Fruit fly (Drosophila melanogaster) whole organism, embryonic: ENCODE measurements around the gene Nab2.
A peak's percentile ranks its signal among the peaks of the same experiment; 100 is the strongest.

Source experiments
- Bdp1 ChIP-seq: fragments of 200-800 bp; sonication (Bioruptor generic); optimal IDR thresholded peaks from 3 replicates; lab custom pipeline; 2016; ENCODE audit warnings: missing biosample characterization, missing genetic modification characterization
- C15 ChIP-seq: fragments of 200-800 bp; sonication (Bioruptor generic); IDR thresholded peaks from 3 replicates; pipeline ENCODE4 v1.3.6; 2022; ENCODE audit warnings: missing biosample characterization, missing genetic modification characterization
- CG10321 ChIP-seq: fragments of 200-800 bp; sonication (Bioruptor generic); IDR thresholded peaks from 2 replicates; pipeline ENCODE4 v1.3.6; 2022; ENCODE audit warnings: missing biosample characterization, missing genetic modification characterization
- CG10366 ChIP-seq: fragments of 200-800 bp; sonication (Bioruptor generic); IDR thresholded peaks from 2 replicates; pipeline ENCODE4 v1.3.6; 2022; ENCODE audit warnings: missing biosample characterization, missing genetic modification characterization
- CG12299 ChIP-seq: fragments of 200-800 bp; sonication (Bioruptor generic); optimal IDR thresholded peaks from 2 replicates; lab custom pipeline; 2018; ENCODE audit warnings: missing biosample characterization, mild to moderate bottlenecking, missing genetic modification characterization
- CG12659 ChIP-seq: fragments of 200-800 bp; sonication (Bioruptor generic); optimal IDR thresholded peaks from 3 replicates; lab custom pipeline; 2017; ENCODE audit warnings: mild to moderate bottlenecking, missing biosample characterization, missing genetic modification reagents, missing genetic modification characterization
- CG12942 ChIP-seq: fragments of 200-800 bp; sonication (Bioruptor generic); optimal IDR thresholded peaks from 3 replicates; lab custom pipeline; 2016; ENCODE audit warnings: missing biosample characterization, missing genetic modification characterization
- CG14050 ChIP-seq: fragments of 200-800 bp; sonication (Bioruptor generic); IDR thresholded peaks from 3 replicates; pipeline ENCODE4 v1.3.6; 2022; ENCODE audit warnings: missing biosample characterization, missing genetic modification characterization
- CG14441 ChIP-seq: fragments of 200-800 bp; sonication (Bioruptor generic); IDR thresholded peaks from 2 replicates; pipeline ENCODE4 v1.3.6; 2022; ENCODE audit warnings: missing biosample characterization, missing genetic modification characterization
- CG17361 ChIP-seq: fragments of 200-800 bp; sonication (Bioruptor generic); IDR thresholded peaks from 3 replicates; pipeline ENCODE4 v1.3.6; 2022; ENCODE audit warnings: missing biosample characterization, missing genetic modification characterization
- CG18599 ChIP-seq: fragments of 200-800 bp; sonication (Bioruptor generic); optimal IDR thresholded peaks from 3 replicates; lab custom pipeline; 2017; ENCODE audit warnings: missing biosample characterization, missing genetic modification characterization, mild to moderate bottlenecking, moderate library complexity, missing genetic modification reagents
- CG3065 ChIP-seq: fragments of 200-800 bp; sonication (Bioruptor generic); optimal IDR thresholded peaks from 2 replicates; lab custom pipeline; 2016; ENCODE audit warnings: missing biosample characterization, missing genetic modification characterization
- CG3163 ChIP-seq: fragments of 200-800 bp; sonication (Bioruptor generic); optimal IDR thresholded peaks from 3 replicates; lab custom pipeline; 2016; ENCODE audit warnings: missing biosample characterization, missing genetic modification characterization
- CG3281 ChIP-seq: fragments of 200-800 bp; sonication (Bioruptor generic); optimal IDR thresholded peaks from 3 replicates; lab custom pipeline; 2017; ENCODE audit warnings: missing biosample characterization, mild to moderate bottlenecking, missing genetic modification characterization
- CG33557 ChIP-seq: fragments of 200-800 bp; sonication (Bioruptor generic); optimal IDR thresholded peaks from 2 replicates; lab custom pipeline; 2019; ENCODE audit warnings: missing biosample characterization, mild to moderate bottlenecking, missing genetic modification characterization, moderate library complexity
- CG6272 ChIP-seq: fragments of 200-800 bp; sonication (Bioruptor generic); IDR thresholded peaks from 2 replicates; pipeline ENCODE4 v1.3.6; 2022; ENCODE audit warnings: missing biosample characterization, missing genetic modification characterization
- CG7786 ChIP-seq: fragments of 200-800 bp; sonication (Bioruptor generic); optimal IDR thresholded peaks from 2 replicates; lab custom pipeline; 2016; ENCODE audit warnings: missing biosample characterization, missing genetic modification characterization
- CG8765 ChIP-seq: fragments of 200-800 bp; sonication (Bioruptor generic); IDR thresholded peaks from 2 replicates; pipeline ENCODE4 v1.3.6; 2022; ENCODE audit warnings: missing biosample characterization, missing genetic modification characterization
- CG8944 ChIP-seq: fragments of 200-800 bp; sonication (Bioruptor generic); optimal IDR thresholded peaks from 3 replicates; lab custom pipeline; 2016; ENCODE audit warnings: missing biosample characterization, missing genetic modification characterization
- Chrac-16 ChIP-seq: fragments of 200-800 bp; sonication (Bioruptor generic); optimal IDR thresholded peaks from 3 replicates; lab custom pipeline; 2016; ENCODE audit warnings: missing biosample characterization, missing genetic modification characterization
- CoRest ChIP-seq: fragments of 200-800 bp; sonication (Bioruptor generic); optimal IDR thresholded peaks from 3 replicates; lab custom pipeline; 2018; ENCODE audit warnings: missing biosample characterization, mild to moderate bottlenecking, missing genetic modification characterization, moderate library complexity
- Dad ChIP-seq: fragments of 200-800 bp; sonication (Bioruptor generic); optimal IDR thresholded peaks from 3 replicates; lab custom pipeline; 2016; ENCODE audit warnings: missing biosample characterization, missing genetic modification characterization
- Dip2 ChIP-seq: fragments of 200-800 bp; sonication (Bioruptor generic); IDR thresholded peaks from 2 replicates; pipeline ENCODE4 v1.3.6; 2022; ENCODE audit warnings: missing biosample characterization, missing genetic modification characterization
- Doc2 ChIP-seq: fragments of 200-800 bp; sonication (Bioruptor generic); IDR thresholded peaks from 2 replicates; pipeline ENCODE4 v1.3.6; 2022; ENCODE audit warnings: missing biosample characterization, missing genetic modification characterization
- Drgx ChIP-seq: fragments of 200-800 bp; sonication (Bioruptor generic); IDR thresholded peaks from 2 replicates; pipeline ENCODE4 v1.3.6; 2022; ENCODE audit warnings: missing biosample characterization, missing genetic modification characterization
- Max ChIP-seq: fragments of 200-800 bp; sonication (Bioruptor generic); optimal IDR thresholded peaks from 2 replicates; lab custom pipeline; 2016; ENCODE audit warnings: missing biosample characterization, mild to moderate bottlenecking, missing genetic modification characterization
- Nf-YA ChIP-seq: fragments of 200-800 bp; sonication (Bioruptor generic); IDR thresholded peaks from 2 replicates; pipeline ENCODE4 v1.3.6; 2022; ENCODE audit warnings: missing biosample characterization, missing genetic modification characterization
- Sox100B ChIP-seq: fragments of 200-800 bp; sonication (Bioruptor generic); optimal IDR thresholded peaks from 3 replicates; lab custom pipeline; 2018; ENCODE audit warnings: missing biosample characterization, mild to moderate bottlenecking, missing genetic modification characterization
- Sry-δ ChIP-seq: fragments of 200-800 bp; sonication (Bioruptor generic); optimal IDR thresholded peaks from 2 replicates; lab custom pipeline; 2016; ENCODE audit warnings: missing biosample characterization, missing genetic modification characterization
- Usf ChIP-seq: fragments of 200-800 bp; sonication (Bioruptor generic); optimal IDR thresholded peaks from 2 replicates; lab custom pipeline; 2017; ENCODE audit warnings: missing genotype, missing biosample characterization, missing genetic modification characterization
- YL-1 ChIP-seq: fragments of 200-800 bp; sonication (Bioruptor generic); optimal IDR thresholded peaks from 3 replicates; lab custom pipeline; 2017; ENCODE audit warnings: missing biosample characterization, mild to moderate bottlenecking, missing genetic modification characterization
- ac ChIP-seq: fragments of 200-800 bp; sonication (Bioruptor generic); optimal IDR thresholded peaks from 3 replicates; lab custom pipeline; 2017; ENCODE audit warnings: missing biosample characterization, mild to moderate bottlenecking, missing genetic modification characterization
- aop ChIP-seq: fragments of 200-800 bp; sonication (Bioruptor generic); IDR thresholded peaks from 2 replicates; pipeline ENCODE4 v1.3.6; 2022; ENCODE audit warnings: missing biosample characterization, missing genetic modification characterization
- bab2 ChIP-seq: fragments of 200-800 bp; sonication (Bioruptor generic); optimal IDR thresholded peaks from 2 replicates; lab custom pipeline; 2016; ENCODE audit warnings: missing biosample characterization, missing genetic modification characterization
- bbx ChIP-seq: fragments of 200-800 bp; sonication (Bioruptor generic); IDR thresholded peaks from 2 replicates; pipeline ENCODE4 v1.3.6; 2022; ENCODE audit warnings: missing biosample characterization, missing genetic modification characterization; ENCODE audit not compliant: partially characterized antibody
- crol ChIP-seq: fragments of 200-800 bp; sonication (Bioruptor generic); IDR thresholded peaks from 2 replicates; pipeline ENCODE4 v1.3.6; 2022; ENCODE audit warnings: missing biosample characterization, missing genetic modification characterization
- dmrt11E ChIP-seq: fragments of 200-800 bp; sonication (Bioruptor generic); optimal IDR thresholded peaks from 3 replicates; lab custom pipeline; 2018; ENCODE audit warnings: missing biosample characterization, mild to moderate bottlenecking, missing genetic modification characterization, moderate library complexity
- fu2 ChIP-seq: fragments of 200-800 bp; sonication (Bioruptor generic); optimal IDR thresholded peaks from 2 replicates; lab custom pipeline; 2016; ENCODE audit warnings: missing biosample characterization, missing genetic modification characterization
- gro ChIP-seq: fragments of 200-800 bp; sonication (Bioruptor generic); optimal IDR thresholded peaks from 2 replicates; lab custom pipeline; 2016; ENCODE audit warnings: missing biosample characterization, missing genetic modification characterization
- ind ChIP-seq: fragments of 200-800 bp; sonication (Bioruptor generic); optimal IDR thresholded peaks from 3 replicates; lab custom pipeline; 2016; ENCODE audit warnings: missing biosample characterization, missing genetic modification characterization
- kay ChIP-seq: fragments of 200-800 bp; sonication (Bioruptor generic); optimal IDR thresholded peaks from 2 replicates; lab custom pipeline; 2016; ENCODE audit warnings: missing biosample characterization, missing genetic modification characterization
- lilli ChIP-seq: fragments of 200-800 bp; sonication (Bioruptor generic); optimal IDR thresholded peaks from 3 replicates; lab custom pipeline; 2016; ENCODE audit warnings: missing biosample characterization, missing genetic modification characterization
- otp ChIP-seq: fragments of 200-800 bp; sonication (Bioruptor generic); IDR thresholded peaks from 3 replicates; pipeline ENCODE4, ENCODE4 v1.3.6; 2022; ENCODE audit warnings: missing biosample characterization, missing genetic modification characterization
- pan ChIP-seq, 4 experiments: fragments of >200 bp in 3 of 4; fragments of 200-800 bp in 1 of 4; sonication (Bioruptor generic) in 1 of 4; optimal IDR thresholded peaks in 3 of 4; IDR thresholded peaks in 1 of 4; 2 replicates each; pipeline versions ENCODE4 v1.3.6 to Lab custom; 2017 to 2022; ENCODE audit warnings: missing biosample characterization in 2 of 4, missing genetic modification characterization in 2 of 4, mixed read lengths in 1 of 4
- seq ChIP-seq: fragments of 200-800 bp; sonication (Bioruptor generic); IDR thresholded peaks from 2 replicates; pipeline ENCODE4 v1.3.6; 2022; ENCODE audit warnings: missing biosample characterization, missing genetic modification characterization
- sug ChIP-seq: fragments of 200-800 bp; optimal IDR thresholded peaks from 2 replicates; lab custom pipeline; 2019; ENCODE audit warnings: missing biosample characterization, mild to moderate bottlenecking, missing genetic modification characterization, moderate library complexity
- tio ChIP-seq: fragments of 200-800 bp; sonication (Bioruptor generic); optimal IDR thresholded peaks from 2 replicates; lab custom pipeline; 2017; ENCODE audit warnings: missing biosample characterization, missing genetic modification characterization, inconsistent platforms
- tna ChIP-seq: fragments of 200-800 bp; sonication (Bioruptor generic); IDR thresholded peaks from 2 replicates; pipeline ENCODE4 v1.3.6; 2022; ENCODE audit warnings: missing biosample characterization, missing genetic modification characterization; ENCODE audit not compliant: partially characterized antibody
- tx ChIP-seq: fragments of 200-800 bp; sonication (Bioruptor generic); optimal IDR thresholded peaks from 2 replicates; lab custom pipeline; 2016; ENCODE audit warnings: missing biosample characterization, missing genetic modification characterization

The Nab2 gene

DNA sequence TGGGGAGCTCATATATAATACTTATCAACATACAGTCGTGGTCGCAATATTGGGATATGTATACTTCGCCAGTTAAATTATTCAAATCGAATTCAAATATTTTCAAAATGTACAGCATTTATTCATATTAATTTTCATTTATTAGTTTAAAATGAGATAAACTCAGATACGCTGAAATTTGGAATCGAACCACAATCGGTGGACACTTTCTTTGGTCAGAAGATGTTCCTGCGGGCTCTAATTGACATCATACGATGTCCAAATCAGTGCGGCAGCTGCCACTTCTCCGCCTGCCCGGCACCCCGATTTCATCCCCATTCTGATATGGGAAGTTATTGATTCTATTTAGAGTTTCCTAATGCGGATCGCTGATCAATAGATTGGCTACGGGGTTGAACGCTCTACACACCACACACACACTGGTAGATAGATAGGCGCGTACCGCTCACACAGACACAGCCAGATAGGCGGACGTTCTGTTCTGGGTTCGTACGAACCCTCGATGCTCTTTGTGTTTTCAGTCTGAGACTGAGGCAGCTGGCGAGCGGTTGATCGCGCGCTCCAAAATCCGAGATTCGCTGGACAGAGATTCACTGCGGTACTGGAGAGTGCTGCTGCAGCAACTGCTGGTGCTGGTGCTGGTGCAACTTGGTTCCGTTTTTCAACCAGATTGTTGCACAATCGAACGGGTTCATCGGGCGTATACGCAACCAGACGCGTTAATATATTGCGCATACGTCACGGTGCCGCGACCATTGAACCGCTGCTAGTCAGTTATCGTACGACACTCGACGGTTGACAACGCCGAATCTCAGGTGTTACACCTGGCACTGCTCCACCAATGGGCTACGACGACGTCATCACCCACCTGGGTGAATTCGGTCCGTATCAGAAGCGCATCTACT, 41.9 kb downstream of the Nab2 start, which contains the start of gene Orct (continued):
- TF ChIP-seq YL-1 (peak; percentile 5), sug (tag; lab: Kevin White, UChicago) (peak; percentile 79), aop (no peak), crol (peak; percentile 59; the same call in 1 of the 2 replicates), tna (no peak), CG6272 (GFP tag; lab: Robert Waterston, UW) (peak; percentile 53), seq (GFP tag; lab: Robert Waterston, UW) (peak; percentile 63; the same call in 1 of the 2 replicates), bbx (GFP tag; lab: Robert Waterston, UW) (no peak), tio (GFP tag; lab: Kevin White, UChicago) (peak; percentile 70), CoRest (peak; percentile 88), dmrt11E (tag; lab: Kevin White, UChicago) (peak; percentile 42), Chrac-16 (GFP tag; lab: Kevin White, UChicago) (peak; percentile 44), CG33557 (GFP tag; lab: Kevin White, UChicago) (no peak), gro (peak; percentile 53), pan (optimal IDR thresholded peaks at IDR 0.05; lab: Kevin White, UChicago) (no peak), pan (GFP tag; optimal IDR thresholded peaks at IDR 0.05 in 1 of 2, IDR thresholded peaks at IDR 0.05 in 1 of 2) (peak in 1 of 2 experiments; percentile 69), Sox100B (GFP tag; lab: Kevin White, UChicago) (peak; percentile 79), Max (GFP tag; lab: Kevin White, UChicago) (peak; percentile 62), CG12942 (GFP tag; lab: Kevin White, UChicago) (peak; percentile 55), C15 (GFP tag; lab: Robert Waterston, UW) (no peak), CG17361 (GFP tag; lab: Robert Waterston, UW) (peak; percentile 94), CG12659 (GFP tag; lab: Kevin White, UChicago) (peak; percentile 79), Drgx (GFP tag; lab: Robert Waterston, UW) (peak; percentile 53; the same call in 1 of the 2 replicates), Sry-δ (GFP tag; lab: Kevin White, UChicago) (peak; percentile 13), Doc2 (no peak), ac (no peak), Usf (GFP tag; lab: Kevin White, UChicago) (peak; percentile 75), ind (GFP tag; lab: Kevin White, UChicago) (peak; percentile 66), CG8765 (GFP tag; lab: Robert Waterston, UW) (peak; percentile 22; the same call in 1 of the 2 replicates), kay (GFP tag; lab: Kevin White, UChicago) (peak; percentile 45), fu2 (peak; percentile 65), Nf-YA (no peak; the same call in 1 of the 2 replicates), CG10321 (GFP tag; lab: Robert Waterston, UW) (no peak), CG14441 (peak; percentile 58), CG3163 (GFP tag; lab: Kevin White, UChicago) (peak; percentile 66), Dad (peak; percentile 59), CG7786 (GFP tag; lab: Kevin White, UChicago) (peak; percentile 68), CG8944 (GFP tag; lab: Kevin White, UChicago) (peak; percentile 32), otp (GFP tag; lab: Robert Waterston, UW) (peak; percentile 32; the same call in 1 of the 3 replicates), CG18599 (GFP tag; lab: Kevin White, UChicago) (peak; percentile 89), CG10366 (GFP tag; lab: Robert Waterston, UW) (peak; percentile 44; the same call in 1 of the 2 replicates), CG12299 (tag; lab: Kevin White, UChicago) (peak; percentile 71), bab2 (GFP tag; lab: Kevin White, UChicago) (peak; percentile 70), Bdp1 (GFP tag; lab: Kevin White, UChicago) (no peak), tx (peak; percentile 47), Dip2 (no peak), CG3065 (GFP tag; lab: Kevin White, UChicago) (no peak), CG3281 (GFP tag; lab: Kevin White, UChicago) (peak; percentile 90), CG14050 (GFP tag; lab: Robert Waterston, UW) (no peak), lilli (peak; percentile 78)
